Worm (Caenorhabditis elegans) whole organism, early embryonic: ENCODE data around the gene ceh-88.

Experiments
- B0310.2 ChIP-seq: sonication (generic microtip); optimal IDR thresholded peaks from 2 replicates; lab custom pipeline; 2016; ENCODE audit warnings: mild to moderate bottlenecking, missing genetic modification characterization, missing compliant biosample characterization
- aly-1 ChIP-seq: sonication (generic microtip); optimal IDR thresholded peaks from 2 replicates; lab custom pipeline; 2016; ENCODE audit warnings: missing genetic modification characterization, missing compliant biosample characterization
- ama-1 ChIP-seq: fragments of 150-350 bp; optimal IDR thresholded peaks from 2 replicates; lab custom pipeline; 2014
- ets-7 ChIP-seq: sonication (generic microtip); optimal IDR thresholded peaks from 2 replicates; lab custom pipeline; 2016; ENCODE audit warnings: missing genotype, missing genetic modification characterization, missing compliant biosample characterization
- flt-1 ChIP-seq: fragments of 200-800 bp; sonication (Bioruptor generic); IDR thresholded peaks from 2 replicates; pipeline ENCODE4 v1.3.6; 2022; ENCODE audit warnings: missing genetic modification characterization, missing compliant biosample characterization
- hmbx-1 ChIP-seq: sonication (generic microtip); optimal IDR thresholded peaks from 2 replicates; lab custom pipeline; 2016; ENCODE audit warnings: mild to moderate bottlenecking, missing genetic modification characterization, missing compliant biosample characterization
- hmg-4 ChIP-seq: fragments of 200-800 bp; sonication (Bioruptor generic); optimal IDR thresholded peaks from 2 replicates; lab custom pipeline; 2018; ENCODE audit warnings: mild to moderate bottlenecking, missing genetic modification characterization, missing compliant biosample characterization
- pes-1 ChIP-seq: fragments of 200-800 bp; sonication (Bioruptor generic); IDR thresholded peaks from 2 replicates; pipeline ENCODE4 v1.3.6; 2022; ENCODE audit warnings: missing genetic modification reagents, missing genetic modification characterization, missing compliant biosample characterization
- scrt-1 ChIP-seq: fragments of 200-800 bp; sonication (Bioruptor generic); IDR thresholded peaks from 2 replicates; pipeline ENCODE4 v1.3.6; 2022; ENCODE audit warnings: missing genetic modification characterization, missing compliant biosample characterization
- sea-1 ChIP-seq: fragments of 200-800 bp; sonication (Bioruptor generic); conservative IDR thresholded peaks from 2 replicates; pipeline ENCODE4 v1.3.6; 2022; ENCODE audit warnings: missing genetic modification characterization, missing compliant biosample characterization
- tbx-11 ChIP-seq: fragments of 200-800 bp; sonication (Bioruptor generic); IDR thresholded peaks from 2 replicates; pipeline ENCODE4 v1.3.6; 2022; ENCODE audit warnings: missing genetic modification characterization, missing compliant biosample characterization
- tbx-37 ChIP-seq: fragments of 200-800 bp; sonication (Bioruptor generic); conservative IDR thresholded peaks from 2 replicates; pipeline ENCODE4 v1.3.6; 2022; ENCODE audit warnings: missing genetic modification reagents, missing genetic modification characterization, missing compliant biosample characterization
- tra-4 ChIP-seq: sonication (generic microtip); optimal IDR thresholded peaks from 2 replicates; lab custom pipeline; 2017; ENCODE audit warnings: missing genetic modification characterization, missing compliant biosample characterization

- TF ChIP-seq flt-1 (GFP tag; lab: Robert Waterston, UW) (no peak), aly-1 (no peak), ama-1 (lab: Kevin White, UChicago) (no peak), tbx-11 (GFP tag; lab: Robert Waterston, UW) (no peak), hmg-4 (GFP tag; lab: Kevin White, UChicago) (no peak), pes-1 (GFP tag; lab: Robert Waterston, UW) (no peak), ets-7 (tag; lab: Kevin White, UChicago) (no peak), tra-4 (tag; lab: Kevin White, UChicago) (no peak), sea-1 (GFP tag; lab: Robert Waterston, UW) (no peak), scrt-1 (GFP tag; lab: Robert Waterston, UW) (no peak), B0310.2 (tag; lab: Kevin White, UChicago) (no peak), tbx-37 (GFP tag; lab: Robert Waterston, UW) (no peak), hmbx-1 (tag; lab: Kevin White, UChicago) (no peak)
Measured at ce11 chrIV:17338920-17339510, 10.0 kb downstream of the ceh-88 start, which contains the start of gene C49C3.10.
